Worm (Caenorhabditis elegans) whole organism, young adult: ENCODE data around the gene cht-2.

Experiments used
- B0261.1 ChIP-seq: sonication (generic microtip); optimal IDR thresholded peaks from 2 replicates; lab custom pipeline; 2016; ENCODE audit warnings: mild to moderate bottlenecking, missing genetic modification characterization, moderate library complexity, missing compliant biosample characterization
- C06A6.2 ChIP-seq: fragments of 200-800 bp; sonication (Bioruptor generic); conservative IDR thresholded peaks from 2 replicates; pipeline ENCODE4 v1.3.6; 2022; ENCODE audit warnings: missing genetic modification characterization, missing compliant biosample characterization
- C17E4.6 ChIP-seq: fragments of 200-800 bp; sonication (Bioruptor generic); IDR thresholded peaks from 2 replicates; pipeline ENCODE4 v1.3.6; 2022; ENCODE audit warnings: missing genetic modification reagents, missing genetic modification characterization, missing compliant biosample characterization
- F23B12.7 ChIP-seq: sonication (generic microtip); optimal IDR thresholded peaks from 2 replicates; lab custom pipeline; 2017; ENCODE audit warnings: missing genetic modification characterization, mild to moderate bottlenecking, missing compliant biosample characterization, antibody characterized with exemption, moderate library complexity; ENCODE audit not compliant: insufficient read depth
- F37B4.10 ChIP-seq: fragments of 200-800 bp; sonication (Bioruptor generic); IDR thresholded peaks from 2 replicates; pipeline ENCODE4 v1.3.6; 2022; ENCODE audit warnings: missing genetic modification characterization, missing compliant biosample characterization
- F52B5.7 ChIP-seq: sonication (generic microtip); optimal IDR thresholded peaks from 2 replicates; lab custom pipeline; 2016; ENCODE audit warnings: mild to moderate bottlenecking, missing genetic modification characterization, missing compliant biosample characterization
- F55B11.4 ChIP-seq: sonication (generic microtip); optimal IDR thresholded peaks from 2 replicates; lab custom pipeline; 2016; ENCODE audit warnings: missing compliant biosample characterization, missing genetic modification characterization, borderline replicate concordance; ENCODE audit not compliant: insufficient read depth
- K12H6.12 ChIP-seq: fragments of 200-800 bp; sonication (Bioruptor generic); optimal IDR thresholded peaks from 2 replicates; lab custom pipeline; 2018; ENCODE audit warnings: mild to moderate bottlenecking, missing genetic modification characterization, missing compliant biosample characterization
- Y56A3A.18 ChIP-seq: fragments of 200-800 bp; sonication (Bioruptor generic); IDR thresholded peaks from 2 replicates; pipeline ENCODE4 v1.3.6; 2022; ENCODE audit warnings: missing genetic modification reagents, missing genetic modification characterization, missing compliant biosample characterization
- ama-1 ChIP-seq, 3 experiments: fragments of 150-350 bp in 1 of 3; sonication (generic microtip) in 2 of 3; optimal IDR thresholded peaks; 2 replicates each; lab custom pipeline; 2014 to 2018; ENCODE audit warnings: missing biosample characterization in 2 of 3, missing genetic modification characterization in 2 of 3, missing genetic modification reagents in 2 of 3
- aptf-2 ChIP-seq: fragments of 200-800 bp; sonication (Bioruptor generic); conservative IDR thresholded peaks from 2 replicates; pipeline ENCODE4 v1.3.6; 2022; ENCODE audit warnings: missing genetic modification reagents, missing genetic modification characterization, missing compliant biosample characterization
- attf-5 ChIP-seq: fragments of 200-800 bp; sonication (Bioruptor generic); optimal IDR thresholded peaks from 2 replicates; lab custom pipeline; 2018; ENCODE audit warnings: mild to moderate bottlenecking, missing genetic modification characterization, missing compliant biosample characterization
- bed-1 ChIP-seq: fragments of 200-800 bp; sonication (Bioruptor generic); IDR thresholded peaks from 2 replicates; pipeline ENCODE4 v1.3.6; 2022; ENCODE audit warnings: missing genetic modification reagents, missing genetic modification characterization, missing compliant biosample characterization
- ccch-3 ChIP-seq: fragments of 200-800 bp; sonication (Bioruptor generic); optimal IDR thresholded peaks from 2 replicates; lab custom pipeline; 2018; ENCODE audit warnings: mild to moderate bottlenecking, missing genetic modification characterization, missing compliant biosample characterization
- ceh-40 ChIP-seq: fragments of 200-800 bp; sonication (Bioruptor generic); IDR thresholded peaks from 2 replicates; pipeline ENCODE4 v1.3.6; 2022; ENCODE audit warnings: missing genetic modification characterization, missing compliant biosample characterization
- ceh-58 ChIP-seq: fragments of 200-800 bp; sonication (Bioruptor generic); IDR thresholded peaks from 2 replicates; pipeline ENCODE4 v1.3.6; 2022; ENCODE audit warnings: missing genetic modification characterization, missing compliant biosample characterization
- chd-7 ChIP-seq: sonication (generic microtip); optimal IDR thresholded peaks from 2 replicates; lab custom pipeline; 2016; ENCODE audit warnings: mild to moderate bottlenecking, missing genetic modification characterization, moderate library complexity, missing compliant biosample characterization
- dpff-1 ChIP-seq: sonication (generic microtip); optimal IDR thresholded peaks from 2 replicates; lab custom pipeline; 2017; ENCODE audit warnings: mild to moderate bottlenecking, missing genetic modification characterization, missing compliant biosample characterization
- egl-18 ChIP-seq: fragments of 200-800 bp; sonication (Bioruptor generic); IDR thresholded peaks from 2 replicates; pipeline ENCODE4 v1.3.6; 2022; ENCODE audit warnings: missing genetic modification reagents, missing genetic modification characterization, missing compliant biosample characterization
- ekl-4 ChIP-seq: fragments of 200-800 bp; sonication (Bioruptor generic); IDR thresholded peaks from 2 replicates; pipeline ENCODE4 v1.3.6; 2022; ENCODE audit warnings: missing genetic modification reagents, missing genetic modification characterization, missing compliant biosample characterization
- fkh-3 ChIP-seq: sonication (generic microtip); optimal IDR thresholded peaks from 2 replicates; lab custom pipeline; 2016; ENCODE audit warnings: mild to moderate bottlenecking, missing genetic modification characterization, missing compliant biosample characterization
- gei-17 ChIP-seq: fragments of 200-800 bp; sonication (Bioruptor generic); optimal IDR thresholded peaks from 2 replicates; lab custom pipeline; 2018; ENCODE audit warnings: mild to moderate bottlenecking, missing genetic modification characterization, missing compliant biosample characterization
- him-1 ChIP-seq: sonication (generic microtip); optimal IDR thresholded peaks from 2 replicates; lab custom pipeline; 2016; ENCODE audit warnings: missing genotype, missing genetic modification reagents, missing genetic modification characterization, missing compliant biosample characterization
- hlh-12 ChIP-seq: sonication (generic microtip); optimal IDR thresholded peaks from 2 replicates; lab custom pipeline; 2016; ENCODE audit warnings: missing genetic modification characterization, missing compliant biosample characterization
- hmg-20 ChIP-seq: fragments of 200-800 bp; sonication (Bioruptor generic); IDR thresholded peaks from 2 replicates; pipeline ENCODE4 v1.3.6; 2022; ENCODE audit warnings: missing genetic modification reagents, missing genetic modification characterization, missing compliant biosample characterization
- hrde-1 ChIP-seq: sonication (generic microtip); optimal IDR thresholded peaks from 2 replicates; lab custom pipeline; 2016; ENCODE audit warnings: missing genetic modification characterization, mild to moderate bottlenecking, missing compliant biosample characterization, moderate library complexity, missing genotype, missing genetic modification reagents, borderline replicate concordance
- lag-1 ChIP-seq: fragments of 200-800 bp; sonication (Bioruptor generic); IDR thresholded peaks from 2 replicates; pipeline ENCODE4 v1.3.6; 2022; ENCODE audit warnings: missing genetic modification reagents, missing genetic modification characterization, missing compliant biosample characterization
- lir-1 ChIP-seq: fragments of 200-800 bp; sonication (Bioruptor generic); conservative IDR thresholded peaks from 2 replicates; pipeline ENCODE4 v1.3.6; 2022; ENCODE audit warnings: missing genetic modification reagents, missing genetic modification characterization, missing compliant biosample characterization
- lsl-1 ChIP-seq: fragments of 200-800 bp; sonication (Bioruptor generic); optimal IDR thresholded peaks from 2 replicates; lab custom pipeline; 2018; ENCODE audit warnings: mild to moderate bottlenecking, missing genetic modification characterization, moderate library complexity, missing compliant biosample characterization
- madf-3 ChIP-seq: fragments of 200-800 bp; sonication (Bioruptor generic); IDR thresholded peaks from 2 replicates; pipeline ENCODE4 v1.3.6; 2022; ENCODE audit warnings: missing genetic modification reagents, missing genetic modification characterization, missing compliant biosample characterization
- nfya-1 ChIP-seq: sonication (generic microtip); optimal IDR thresholded peaks from 2 replicates; lab custom pipeline; 2017; ENCODE audit warnings: antibody characterized with exemption, missing compliant biosample characterization, missing genetic modification characterization, borderline replicate concordance; ENCODE audit not compliant: insufficient read depth
- nfyb-1 ChIP-seq: fragments of 200-800 bp; sonication (Bioruptor generic); IDR thresholded peaks from 2 replicates; pipeline ENCODE4 v1.3.6; 2022; ENCODE audit warnings: missing genetic modification reagents, missing genetic modification characterization, missing compliant biosample characterization
- nhr-179 ChIP-seq: sonication (generic microtip); optimal IDR thresholded peaks from 2 replicates; lab custom pipeline; 2016; ENCODE audit warnings: mild to moderate bottlenecking, missing genetic modification characterization, missing compliant biosample characterization
- nhr-80 ChIP-seq: sonication (generic microtip); optimal IDR thresholded peaks from 2 replicates; lab custom pipeline; 2016; ENCODE audit warnings: missing genetic modification characterization, missing compliant biosample characterization
- pbrm-1 ChIP-seq: fragments of 200-800 bp; sonication (Bioruptor generic); IDR thresholded peaks from 2 replicates; pipeline ENCODE4 v1.3.6; 2022; ENCODE audit warnings: missing genetic modification reagents, missing genetic modification characterization, missing compliant biosample characterization
- rcor-1 ChIP-seq: fragments of 200-800 bp; sonication (Bioruptor generic); IDR thresholded peaks from 2 replicates; pipeline ENCODE4 v1.3.6; 2022; ENCODE audit warnings: missing genetic modification reagents, missing genetic modification characterization, missing compliant biosample characterization
- rec-8 ChIP-seq, 2 experiments: sonication (generic microtip); optimal IDR thresholded peaks; 2 replicates each; lab custom pipeline; 2016; ENCODE audit warnings: mild to moderate bottlenecking in 2 of 2, missing genetic modification characterization in 2 of 2, missing genetic modification reagents in 2 of 2, missing genotype in 2 of 2, missing biosample characterization in 1 of 2, missing compliant biosample characterization in 1 of 2, moderate library complexity in 1 of 2
- sea-2 ChIP-seq: fragments of 200-800 bp; sonication (Bioruptor generic); IDR thresholded peaks from 2 replicates; pipeline ENCODE4 v1.3.6; 2022; ENCODE audit warnings: missing genetic modification characterization, missing compliant biosample characterization
- snpc-1.1 ChIP-seq: sonication (generic microtip); optimal IDR thresholded peaks from 2 replicates; lab custom pipeline; 2017; ENCODE audit warnings: missing genetic modification characterization, mild to moderate bottlenecking, missing compliant biosample characterization, antibody characterized with exemption, moderate library complexity, missing genotype, missing genetic modification reagents; ENCODE audit not compliant: insufficient read depth
- snpc-3.4 ChIP-seq: sonication (generic microtip); optimal IDR thresholded peaks from 2 replicates; lab custom pipeline; 2017; ENCODE audit warnings: missing genetic modification characterization, mild to moderate bottlenecking, missing compliant biosample characterization, antibody characterized with exemption, moderate library complexity, missing genotype, missing genetic modification reagents
- somi-1 ChIP-seq: fragments of 200-800 bp; sonication (Bioruptor generic); optimal IDR thresholded peaks from 2 replicates; lab custom pipeline; 2018; ENCODE audit warnings: mild to moderate bottlenecking, missing genetic modification characterization, missing compliant biosample characterization
- tlf-1 ChIP-seq: fragments of 200-800 bp; sonication (Bioruptor generic); optimal IDR thresholded peaks from 2 replicates; lab custom pipeline; 2018; ENCODE audit warnings: mild to moderate bottlenecking, missing genetic modification characterization, missing compliant biosample characterization
- unc-130 ChIP-seq: sonication (generic microtip); optimal IDR thresholded peaks from 2 replicates; lab custom pipeline; 2016; ENCODE audit warnings: missing genetic modification reagents, missing genetic modification characterization, missing compliant biosample characterization
- unc-62 ChIP-seq: fragments of 150-350 bp; optimal IDR thresholded peaks from 2 replicates; lab custom pipeline; 2014; ENCODE audit warnings: missing biosample characterization, missing genetic modification reagents, missing genetic modification characterization
- ztf-22 ChIP-seq: fragments of 200-800 bp; sonication (Bioruptor generic); optimal IDR thresholded peaks from 2 replicates; lab custom pipeline; 2018; ENCODE audit warnings: mild to moderate bottlenecking, missing genetic modification characterization, moderate library complexity, missing compliant biosample characterization

Gene cht-2

ce11 chrII:8480166-8480565, 40.6 kb upstream of the cht-2 start, which contains the start of gene lact-4:
Gene lact-4, minus strand, starts transcription at chrII:8480478.
- TF ChIP-seq ama-1 (optimal IDR thresholded peaks at IDR 0.05; lab: Kevin White, UChicago) (peak; percentile 51), ama-1 (GFP tag; optimal IDR thresholded peaks at IDR 0.05; lab: Kevin White, UChicago) (no peak), ceh-58 (no peak), K12H6.12 (tag; lab: Kevin White, UChicago) (no peak), F55B11.4 (tag; lab: Kevin White, UChicago) (no peak), chd-7 (tag; lab: Kevin White, UChicago) (no peak), bed-1 (GFP tag; lab: Robert Waterston, UW) (no peak), madf-3 (GFP tag; lab: Robert Waterston, UW) (0 out of 2 replicates have a peak, but pooled peaks have one; percentile 9), ceh-40 (GFP tag; lab: Robert Waterston, UW) (no peak), Y56A3A.18 (GFP tag; lab: Robert Waterston, UW) (0 out of 2 replicates have a peak, but pooled peaks have one; percentile 31), lsl-1 (GFP tag; lab: Kevin White, UChicago) (peak; percentile 41), F23B12.7 (tag; lab: Kevin White, UChicago) (no peak), nhr-179 (tag; lab: Kevin White, UChicago) (no peak), lir-1 (GFP tag; lab: Robert Waterston, UW) (no peak), hrde-1 (no peak), rcor-1 (GFP tag; lab: Robert Waterston, UW) (no peak), nfya-1 (tag; lab: Kevin White, UChicago) (no peak), somi-1 (GFP tag; lab: Kevin White, UChicago) (no peak)

- TF ChIP-seq snpc-1.1 (tag; lab: Kevin White, UChicago) = no peak
- no peak for TF ChIP-seq sea-2 (GFP tag; lab: Robert Waterston, UW)
- TF ChIP-seq tlf-1 (GFP tag; lab: Kevin White, UChicago) = no peak
- TF ChIP-seq unc-62 (GFP tag; lab: Kevin White, UChicago) = no peak
- TF ChIP-seq K12H6.12 (tag; lab: Kevin White, UChicago) = peak; percentile 18
- TF ChIP-seq C17E4.6 (GFP tag; lab: Robert Waterston, UW) = no peak
- no peak for TF ChIP-seq dpff-1 (tag; lab: Kevin White, UChicago)
- TF ChIP-seq aptf-2 (GFP tag; lab: Robert Waterston, UW) = no peak
- TF ChIP-seq chd-7 (tag; lab: Kevin White, UChicago) = peak; percentile 23
- peak; percentile 19 for TF ChIP-seq F23B12.7 (tag; lab: Kevin White, UChicago)
- peak; percentile 3 for TF ChIP-seq gei-17
- no peak for TF ChIP-seq nfyb-1
- TF ChIP-seq hlh-12 (tag; lab: Kevin White, UChicago) = no peak
- TF ChIP-seq nhr-80 = no peak
- no peak for TF ChIP-seq somi-1 (GFP tag; lab: Kevin White, UChicago)
- TF ChIP-seq B0261.1 (tag; lab: Kevin White, UChicago) = no peak
- TF ChIP-seq ztf-22 (GFP tag; lab: Kevin White, UChicago) = no peak
- no peak for TF ChIP-seq bed-1 (GFP tag; lab: Robert Waterston, UW)
- no peak for TF ChIP-seq hmg-20 (GFP tag; lab: Robert Waterston, UW)
- no peak for TF ChIP-seq unc-130 (GFP tag; lab: Kevin White, UChicago)
- TF ChIP-seq attf-5 (GFP tag; lab: Kevin White, UChicago) = no peak
- TF ChIP-seq ekl-4 (GFP tag; lab: Robert Waterston, UW) = no peak
- no peak for TF ChIP-seq ccch-3
- TF ChIP-seq F52B5.7 (tag; lab: Kevin White, UChicago) = no peak
- TF ChIP-seq him-1 (tag; lab: Kevin White, UChicago) = no peak
- TF ChIP-seq egl-18 (GFP tag; lab: Robert Waterston, UW) = no peak
- TF ChIP-seq pbrm-1 (GFP tag; lab: Robert Waterston, UW) = 0 out of 2 replicates have a peak, but pooled peaks have one; percentile 26
- no peak for TF ChIP-seq lag-1 (GFP tag; lab: Robert Waterston, UW)
- no peak for TF ChIP-seq snpc-3.4 (tag; lab: Kevin White, UChicago)
- TF ChIP-seq rec-8 (tag; optimal IDR thresholded peaks at IDR 0.05; lab: Kevin White, UChicago) = no peak
- TF ChIP-seq fkh-3 (tag; lab: Kevin White, UChicago) = no peak
- TF ChIP-seq C06A6.2 (GFP tag; lab: Robert Waterston, UW) = no peak
- no peak for TF ChIP-seq F37B4.10 (GFP tag; lab: Robert Waterston, UW)
These were observed 39.6 kb upstream of the cht-2 start for ce11 chrII:8481033-8481708.
